Fruit fly (Drosophila melanogaster): ENCODE results near the gene JMJD7.

Gene JMJD7

dm6 chr3L:13476566-13477452 is 26.7 kb upstream of the JMJD7 start (continued):
- TF ChIP-seq CG1792 (GFP tag; optimal IDR thresholded peaks at IDR 0.05) (peak; percentile 64), lov (optimal IDR thresholded peaks at IDR 0.05) (no peak), lov (GFP tag; IDR thresholded peaks at IDR 0.05) (peak; percentile 39; the same call in 1 of the 3 replicates), exex (tag; optimal IDR thresholded peaks at IDR 0.05) (peak; percentile 16), CG14014 (GFP tag; IDR thresholded peaks at IDR 0.05) (peak; percentile 79), lmd (GFP tag; IDR thresholded peaks at IDR 0.05) (peak; percentile 92), CG18011 (GFP tag; optimal IDR thresholded peaks at IDR 0.05) (peak; percentile 78), CG5953 (GFP tag; IDR thresholded peaks at IDR 0.05) (no peak; the same call in 1 of the 2 replicates), CG7928 (GFP tag; optimal IDR thresholded peaks at IDR 0.05) (peak; percentile 62), oc (tag; optimal IDR thresholded peaks at IDR 0.05) (peak; percentile 84), ind (GFP tag; optimal IDR thresholded peaks at IDR 0.05) (peak; percentile 88), CrebB (tag; optimal IDR thresholded peaks at IDR 0.05) (peak; percentile 56), BEAF-32 (GFP tag; optimal IDR thresholded peaks at IDR 0.05) (no peak), CG1233 (GFP tag; optimal IDR thresholded peaks at IDR 0.05) (peak; percentile 84), chm (GFP tag; IDR thresholded peaks at IDR 0.05) (peak; percentile 39; the same call in 1 of the 2 replicates), CG1647 (GFP tag; optimal IDR thresholded peaks at IDR 0.05) (peak; percentile 69), wdn (GFP tag; IDR thresholded peaks at IDR 0.05) (peak; percentile 61), ftz-f1 (GFP tag; optimal IDR thresholded peaks at IDR 0.05) (no peak), CTCF (GFP tag; optimal IDR thresholded peaks at IDR 0.05) (peak; percentile 64), peb (GFP tag; IDR thresholded peaks at IDR 0.05) (peak; percentile 58; the same call in 1 of the 2 replicates), ab (GFP tag; optimal IDR thresholded peaks at IDR 0.05) (no peak), Sox100B (GFP tag; optimal IDR thresholded peaks at IDR 0.05) (peak; percentile 96), fd64A (GFP tag; optimal IDR thresholded peaks at IDR 0.05) (peak; percentile 77), CG10543 (GFP tag; optimal IDR thresholded peaks at IDR 0.05) (peak; percentile 69), CG10462 (GFP tag; optimal IDR thresholded peaks at IDR 0.05) (peak; percentile 62), MESR4 (GFP tag; optimal IDR thresholded peaks at IDR 0.05) (no peak), nom (GFP tag; optimal IDR thresholded peaks at IDR 0.05) (peak; percentile 45), mam (GFP tag; optimal IDR thresholded peaks at IDR 0.05) (peak; percentile 61), CG34422 (GFP tag; IDR thresholded peaks at IDR 0.05) (peak; percentile 84), tna (GFP tag; IDR thresholded peaks at IDR 0.05; ENCODE audit: partially characterized antibody) (no peak), CG12299 (tag; optimal IDR thresholded peaks at IDR 0.05) (peak; percentile 53), CG30020 (tag; optimal IDR thresholded peaks at IDR 0.05) (peak; percentile 50), CG12744 (GFP tag; optimal IDR thresholded peaks at IDR 0.05) (peak; percentile 48), psq (GFP tag; optimal IDR thresholded peaks at IDR 0.05) (peak; percentile 62), ato (GFP tag; IDR thresholded peaks at IDR 0.05; ENCODE audit: partially characterized antibody) (no peak), gcm2 (GFP tag; optimal IDR thresholded peaks at IDR 0.05) (peak; percentile 13), CG15696 (tag; optimal IDR thresholded peaks at IDR 0.05) (peak; percentile 39), Mad (GFP tag; optimal IDR thresholded peaks at IDR 0.05) (peak; percentile 66), Ets65A (GFP tag) (peak; percentile 84), esg (GFP tag; conservative IDR thresholded peaks at IDR 0.05) (peak; percentile 84), CG6272 (GFP tag; IDR thresholded peaks at IDR 0.05) (peak; percentile 64), croc (GFP tag; conservative IDR thresholded peaks at IDR 0.05) (peak; percentile 81), mld (GFP tag; IDR thresholded peaks at IDR 0.05; ENCODE audit: partially characterized antibody) (no peak), CG6791 (GFP tag; IDR thresholded peaks at IDR 0.05; ENCODE audit: partially characterized antibody) (no peak), CG13624 (GFP tag; optimal IDR thresholded peaks at IDR 0.05) (peak; percentile 59), cas (GFP tag; IDR thresholded peaks at IDR 0.05) (no peak), vvl (GFP tag; IDR thresholded peaks at IDR 0.05) (peak; percentile 89), row (GFP tag; IDR thresholded peaks at IDR 0.05) (peak; percentile 86), yki (optimal IDR thresholded peaks at IDR 0.05) (peak; percentile 99), CG12942 (GFP tag; optimal IDR thresholded peaks at IDR 0.05) (peak; percentile 81)

All from whole organism, embryonic.